Fruit fly (Drosophila melanogaster): ENCODE results near the gene CG6661.

CG6661 gene

DNA sequence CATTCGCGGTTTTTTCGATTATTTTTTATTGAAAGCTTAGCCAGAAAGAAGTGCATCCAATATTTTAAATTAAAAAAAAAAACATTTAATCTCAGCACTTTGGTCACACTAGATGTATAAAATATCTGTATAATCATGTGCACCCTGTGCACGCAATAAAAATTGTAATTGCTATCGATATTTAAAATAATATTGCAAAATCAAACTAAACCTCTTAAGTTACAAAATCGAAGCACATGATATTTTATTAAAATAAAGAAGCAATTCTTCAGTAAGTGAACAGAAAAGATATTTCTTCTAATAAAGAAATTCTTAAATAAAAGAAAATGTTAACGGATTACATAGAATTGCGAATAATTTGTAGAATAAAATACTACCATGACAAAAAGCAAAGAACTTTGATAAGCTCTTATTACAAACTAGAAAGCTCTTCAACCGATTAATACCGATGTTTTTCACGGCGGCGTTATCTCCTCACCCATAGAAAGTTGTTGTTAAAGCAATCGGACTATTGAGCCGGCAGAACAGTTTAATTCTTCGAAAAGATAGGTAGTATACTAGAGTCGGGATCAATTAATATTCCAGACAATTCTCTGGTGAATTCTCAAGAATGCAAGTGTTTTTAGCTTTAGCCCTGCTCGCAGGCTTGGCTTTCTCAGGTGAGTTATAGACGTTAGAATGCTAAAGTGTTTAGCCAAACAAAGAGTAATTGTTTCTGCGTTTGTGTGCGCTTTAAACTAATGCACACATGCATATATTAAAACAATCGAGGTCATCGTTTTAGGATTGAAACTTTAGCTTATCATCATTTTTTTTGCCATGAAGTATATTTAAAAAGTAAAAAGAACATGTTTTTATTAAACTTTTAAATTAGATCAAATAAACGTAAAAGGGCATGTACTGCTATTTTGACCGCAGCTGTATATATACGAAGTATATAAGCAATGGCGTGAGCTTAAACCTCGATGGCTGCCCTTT, 40.5 kb upstream of the CG6661 start, which contains the start of gene CtsK1 (continued):
- TF ChIP-seq Hey (tag; optimal IDR thresholded peaks at IDR 0.05) (no peak), CG12155 (GFP tag; optimal IDR thresholded peaks at IDR 0.05) (no peak), CG14710 (tag; optimal IDR thresholded peaks at IDR 0.05) (peak; percentile 44), CG14441 (GFP tag; IDR thresholded peaks at IDR 0.05) (peak; percentile 50; the same call in 1 of the 2 replicates), az2 (GFP tag; optimal IDR thresholded peaks at IDR 0.05) (no peak), mirr (GFP tag; optimal IDR thresholded peaks at IDR 0.05) (no peak), TFAM (GFP tag; optimal IDR thresholded peaks at IDR 0.05) (no peak), tup (GFP tag; optimal IDR thresholded peaks at IDR 0.05) (no peak), btn (GFP tag; optimal IDR thresholded peaks at IDR 0.05) (no peak), CG10147 (GFP tag; optimal IDR thresholded peaks at IDR 0.05) (peak; percentile 44), sim (GFP tag; IDR thresholded peaks at IDR 0.05) (no peak), bcd (GFP tag; optimal IDR thresholded peaks at IDR 0.05) (no peak), HLH54F (GFP tag; optimal IDR thresholded peaks at IDR 0.05) (no peak), dysf (GFP tag; IDR thresholded peaks at IDR 0.05) (no peak), Spps (tag; optimal IDR thresholded peaks at IDR 0.05) (no peak), unpg (GFP tag; optimal IDR thresholded peaks at IDR 0.05) (peak; percentile 22), Dbx (GFP tag; IDR thresholded peaks at IDR 0.05) (peak; percentile 36; the same call in 1 of the 3 replicates), CG1832 (GFP tag; optimal IDR thresholded peaks at IDR 0.05) (no peak), toy (GFP tag; IDR thresholded peaks at IDR 0.05) (no peak), stc (GFP tag; IDR thresholded peaks at IDR 0.05) (peak; percentile 49; the same call in 1 of the 2 replicates), CG13296 (GFP tag; optimal IDR thresholded peaks at IDR 0.05) (no peak), Sry-β (GFP tag; optimal IDR thresholded peaks at IDR 0.05) (no peak), nom (GFP tag; optimal IDR thresholded peaks at IDR 0.05) (peak; percentile 54), dan (GFP tag; IDR thresholded peaks at IDR 0.05) (no peak), CG7357 (GFP tag; IDR thresholded peaks at IDR 0.05) (no peak), CG8281 (tag; optimal IDR thresholded peaks at IDR 0.05) (no peak), CG13624 (GFP tag; optimal IDR thresholded peaks at IDR 0.05) (no peak), CG5953 (GFP tag; IDR thresholded peaks at IDR 0.05) (no peak), ind (GFP tag; optimal IDR thresholded peaks at IDR 0.05) (peak; percentile 2), CG3847 (GFP tag; IDR thresholded peaks at IDR 0.05) (no peak), Sin3A (optimal IDR thresholded peaks at IDR 0.05) (no peak), unc-4 (GFP tag; IDR thresholded peaks at IDR 0.05; ENCODE audit: partially characterized antibody) (peak; percentile 77), disco-r (GFP tag; optimal IDR thresholded peaks at IDR 0.05) (no peak), CG14965 (GFP tag; optimal IDR thresholded peaks at IDR 0.05; ENCODE audit: borderline replicate concordance) (no peak), CG2120 (GFP tag; optimal IDR thresholded peaks at IDR 0.05) (peak; percentile 34), Dad (GFP tag; optimal IDR thresholded peaks at IDR 0.05) (no peak), Bgb (GFP tag; IDR thresholded peaks at IDR 0.05; ENCODE audit: partially characterized antibody) (peak; percentile 72; the same call in 1 of the 2 replicates), ttk (GFP tag; IDR thresholded peaks at IDR 0.05) (no peak), Fer2 (tag; optimal IDR thresholded peaks at IDR 0.05) (no peak), chm (GFP tag; IDR thresholded peaks at IDR 0.05) (no peak), CG1024 (GFP tag; IDR thresholded peaks at IDR 0.05) (no peak), CG14050 (GFP tag; IDR thresholded peaks at IDR 0.05) (no peak), Aef1 (GFP tag; IDR thresholded peaks at IDR 0.05) (no peak), MBD-R2 (GFP tag; IDR thresholded peaks at IDR 0.05) (no peak; the same call in 1 of the 2 replicates), lola (GFP tag; optimal IDR thresholded peaks at IDR 0.05) (no peak), z (GFP tag; IDR thresholded peaks at IDR 0.05) (no peak), Dp (GFP tag; optimal IDR thresholded peaks at IDR 0.05) (peak; percentile 64), bab2 (GFP tag; optimal IDR thresholded peaks at IDR 0.05) (no peak), sr (GFP tag; IDR thresholded peaks at IDR 0.05) (no peak)
